Worm (Caenorhabditis elegans): ENCODE results near the gene ZK616.1.

ZK616.1 gene

ce11 chrIV:5368860-5369259 lies 31.8 kb upstream of the ZK616.1 start (continued):
- TF ChIP-seq fos-1 (tag; optimal IDR thresholded peaks at IDR 0.05): no peak

- TF ChIP-seq C16A3.4 (tag; optimal IDR thresholded peaks at IDR 0.05) (no peak), efl-1 (optimal IDR thresholded peaks at IDR 0.05) (peak in 1 of 2 experiments; percentile 6), efl-1 (GFP tag; optimal IDR thresholded peaks at IDR 0.05 in 1 of 2) (peak; percentile 4 to 59), nhr-71 (tag; optimal IDR thresholded peaks at IDR 0.05) (no peak), blmp-1 (tag; optimal IDR thresholded peaks at IDR 0.05) (no peak), irx-1 (tag; optimal IDR thresholded peaks at IDR 0.05) (peak; percentile 2), nhr-85 (tag) (no peak), grh-1 (GFP tag; IDR thresholded peaks at IDR 0.05) (no peak), sox-4 (tag; optimal IDR thresholded peaks at IDR 0.05) (no peak), nhr-77 (tag; optimal IDR thresholded peaks at IDR 0.05) (no peak), ceh-63 (GFP tag; optimal IDR thresholded peaks at IDR 0.05) (no peak)
Observed at ce11 chrIV:5369414-5369813, 31.3 kb upstream of the ZK616.1 start, which contains the start of gene F41H10.3. F41H10.3 (plus strand) TSS chrIV:5369801.

ce11 chrIV:5370914-5371313 lies 29.8 kb upstream of the ZK616.1 start:
- TF ChIP-seq mef-2 (tag; optimal IDR thresholded peaks at IDR 0.05): no peak
- TF ChIP-seq ets-5 (GFP tag; IDR thresholded peaks at IDR 0.05): no peak
- TF ChIP-seq zag-1 (tag; optimal IDR thresholded peaks at IDR 0.05): no peak
- TF ChIP-seq snpc-4 (tag; optimal IDR thresholded peaks at IDR 0.05): no peak
- TF ChIP-seq ceh-63 (GFP tag; optimal IDR thresholded peaks at IDR 0.05): no peak
- no peak for TF ChIP-seq alr-1 (tag; optimal IDR thresholded peaks at IDR 0.05; ENCODE audit: borderline replicate concordance)
- TF ChIP-seq unc-86 (tag; optimal IDR thresholded peaks at IDR 0.05): no peak
- no peak for TF ChIP-seq ceh-82 (tag; optimal IDR thresholded peaks at IDR 0.05)
- TF ChIP-seq elt-2 (tag; optimal IDR thresholded peaks at IDR 0.05): no peak
- TF ChIP-seq nhr-237 (tag; optimal IDR thresholded peaks at IDR 0.05): no peak

- TF ChIP-seq sptf-1 (tag; optimal IDR thresholded peaks at IDR 0.05): no peak
- no peak for TF ChIP-seq tlp-1 (tag; optimal IDR thresholded peaks at IDR 0.05)
- TF ChIP-seq C16A3.4 (tag; optimal IDR thresholded peaks at IDR 0.05): no peak
- no peak for TF ChIP-seq C34B4.2 (tag; optimal IDR thresholded peaks at IDR 0.05)
- TF ChIP-seq ceh-90 (tag; optimal IDR thresholded peaks at IDR 0.05): no peak
- no peak for TF ChIP-seq nhr-12 (tag; optimal IDR thresholded peaks at IDR 0.05)
- no peak for TF ChIP-seq fkh-8 (tag; optimal IDR thresholded peaks at IDR 0.05)
- TF ChIP-seq dsc-1 (tag; optimal IDR thresholded peaks at IDR 0.05): no peak
- no peak for TF ChIP-seq lin-13 (GFP tag; optimal IDR thresholded peaks at IDR 0.05)
- TF ChIP-seq unc-98 (GFP tag; IDR thresholded peaks at IDR 0.05): no peak
- TF ChIP-seq tbx-2 (tag; optimal IDR thresholded peaks at IDR 0.05): no peak
- no peak for TF ChIP-seq mab-9 (GFP tag; IDR thresholded peaks at IDR 0.05)
- TF ChIP-seq egl-27 (tag; optimal IDR thresholded peaks at IDR 0.05): no peak
- no peak for TF ChIP-seq mef-2 (tag; optimal IDR thresholded peaks at IDR 0.05)
- no peak for TF ChIP-seq skn-1 (tag; optimal IDR thresholded peaks at IDR 0.05)
- no peak for TF ChIP-seq nhr-71 (tag; optimal IDR thresholded peaks at IDR 0.05)
- no peak for TF ChIP-seq irx-1 (tag; optimal IDR thresholded peaks at IDR 0.05)
- no peak for TF ChIP-seq sox-4 (tag; optimal IDR thresholded peaks at IDR 0.05)
- TF ChIP-seq lir-3 (tag; optimal IDR thresholded peaks at IDR 0.05; ENCODE audit: poor library complexity): no peak
Observed at ce11 chrIV:5374321-5374720, 26.4 kb upstream of the ZK616.1 start.

ce11 chrIV:5374946-5375345 lies 25.8 kb upstream of the ZK616.1 start:
- TF ChIP-seq aly-2 (tag; optimal IDR thresholded peaks at IDR 0.05) (no peak), egl-13 (tag; optimal IDR thresholded peaks at IDR 0.05) (no peak), hlh-4 (tag; optimal IDR thresholded peaks at IDR 0.05) (no peak), xbp-1 (tag; optimal IDR thresholded peaks at IDR 0.05) (no peak), Y116A8C.19 (tag; optimal IDR thresholded peaks at IDR 0.05; ENCODE audit: borderline replicate concordance) (no peak), F16B12.6 (tag; optimal IDR thresholded peaks at IDR 0.05) (no peak), lsy-2 (tag; optimal IDR thresholded peaks at IDR 0.05) (no peak), ztf-4 (tag; optimal IDR thresholded peaks at IDR 0.05) (no peak), hpl-2 (GFP tag; optimal IDR thresholded peaks at IDR 0.05) (no peak), nhr-71 (tag; optimal IDR thresholded peaks at IDR 0.05) (no peak), mab-9 (GFP tag; IDR thresholded peaks at IDR 0.05) (no peak), elt-2 (tag; optimal IDR thresholded peaks at IDR 0.05) (no peak), efl-1 (optimal IDR thresholded peaks at IDR 0.05) (no peak), efl-1 (GFP tag; optimal IDR thresholded peaks at IDR 0.05 in 1 of 2) (no peak)

Measured in whole organism, L1 larva.